Worm (Caenorhabditis elegans): ENCODE measurements around the gene mrpl-55.

The mrpl-55 gene

DNA sequence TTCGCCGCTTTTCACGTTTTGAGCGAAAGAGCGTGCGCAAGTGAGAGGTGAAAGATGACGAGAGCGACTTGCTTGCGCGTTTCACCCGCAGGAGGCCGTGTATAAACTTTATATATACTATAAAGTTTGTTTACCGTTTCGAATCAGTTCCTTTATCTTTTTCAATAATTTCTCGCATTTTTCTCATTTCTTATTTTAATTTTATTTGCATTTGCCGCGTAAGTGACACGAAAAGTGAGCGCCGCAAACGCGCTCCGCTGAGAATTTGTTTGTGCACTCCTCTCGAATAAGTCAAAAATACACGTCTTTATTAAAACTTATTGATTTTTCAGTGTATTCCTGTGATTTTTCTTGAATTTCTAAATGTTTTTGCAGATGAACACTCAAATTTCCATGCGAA, at the start of gene mrpl-55 (continued):
- TF ChIP-seq attf-3 (GFP tag; conservative IDR thresholded peaks at IDR 0.05) (0 out of 2 replicates have a peak, but pooled peaks have one; percentile 24), snpc-1.1 (tag; optimal IDR thresholded peaks at IDR 0.05; ENCODE audit: insufficient read depth) (no peak), lag-1 (GFP tag; IDR thresholded peaks at IDR 0.05) (no peak), nhr-90 (tag; optimal IDR thresholded peaks at IDR 0.05) (no peak), F37B4.10 (GFP tag; IDR thresholded peaks at IDR 0.05) (no peak), dox-1 (GFP tag; IDR thresholded peaks at IDR 0.05) (peak; percentile 63; the same call in 1 of the 2 replicates), die-1 (tag; optimal IDR thresholded peaks at IDR 0.05) (no peak), fkh-3 (tag; optimal IDR thresholded peaks at IDR 0.05) (no peak), sea-2 (GFP tag; IDR thresholded peaks at IDR 0.05) (no peak), ztf-18 (tag; optimal IDR thresholded peaks at IDR 0.05) (no peak), chd-7 (tag; optimal IDR thresholded peaks at IDR 0.05) (no peak), hmg-1.2 (GFP tag; IDR thresholded peaks at IDR 0.05) (peak; percentile 73), ztf-3 (GFP tag; optimal IDR thresholded peaks at IDR 0.05) (no peak), nhr-120 (GFP tag; IDR thresholded peaks at IDR 0.05) (no peak), mxl-1 (tag; optimal IDR thresholded peaks at IDR 0.05) (no peak), F39B2.1 (GFP tag; IDR thresholded peaks at IDR 0.05) (no peak), B0035.1 (tag; optimal IDR thresholded peaks at IDR 0.05) (no peak), T26A5.8 (tag; optimal IDR thresholded peaks at IDR 0.05) (no peak), ceh-100 (GFP tag; IDR thresholded peaks at IDR 0.05) (peak; percentile 65), aptf-2 (GFP tag; conservative IDR thresholded peaks at IDR 0.05) (0 out of 2 replicates have a peak, but pooled peaks have one; percentile 8), lin-54 (GFP tag; optimal IDR thresholded peaks at IDR 0.05) (peak; percentile 87), K11D2.4 (GFP tag; IDR thresholded peaks at IDR 0.05) (peak; percentile 13; the same call in 1 of the 2 replicates), let-607 (tag; optimal IDR thresholded peaks at IDR 0.05) (peak in 1 of 2 experiments; percentile 72), let-526 (GFP tag; IDR thresholded peaks at IDR 0.05) (no peak), madf-8 (GFP tag; conservative IDR thresholded peaks at IDR 0.05) (no peak), ZK185.1 (tag; optimal IDR thresholded peaks at IDR 0.05; ENCODE audit: poor library complexity, severe bottlenecking) (peak; percentile 55), ceh-79 (tag; optimal IDR thresholded peaks at IDR 0.05) (no peak), him-1 (tag; optimal IDR thresholded peaks at IDR 0.05) (peak; percentile 41), bed-1 (GFP tag; IDR thresholded peaks at IDR 0.05) (no peak), B0336.3 (GFP tag; IDR thresholded peaks at IDR 0.05) (peak; percentile 40; the same call in 1 of the 2 replicates), lsy-27 (tag; optimal IDR thresholded peaks at IDR 0.05; ENCODE audit: borderline replicate concordance, insufficient read depth) (no peak), tlf-1 (GFP tag; optimal IDR thresholded peaks at IDR 0.05) (peak; percentile 27), pha-4 (tag; optimal IDR thresholded peaks at IDR 0.05) (no peak), ekl-4 (GFP tag; IDR thresholded peaks at IDR 0.05) (no peak), B0019.2 (GFP tag; conservative IDR thresholded peaks at IDR 0.05) (0 out of 2 replicates have a peak, but pooled peaks have one; percentile 9), nhr-179 (tag; optimal IDR thresholded peaks at IDR 0.05) (no peak), nhr-27 (tag; optimal IDR thresholded peaks at IDR 0.05) (no peak), ztf-26 (tag; optimal IDR thresholded peaks at IDR 0.05) (peak; percentile 68), sdz-38 (tag; optimal IDR thresholded peaks at IDR 0.05) (no peak), pbrm-1 (GFP tag; IDR thresholded peaks at IDR 0.05) (peak; percentile 47; the same call in 1 of the 2 replicates), mcd-1 (GFP tag; IDR thresholded peaks at IDR 0.05) (peak; percentile 98), madf-3 (GFP tag; IDR thresholded peaks at IDR 0.05) (no peak), cebp-1 (GFP tag; IDR thresholded peaks at IDR 0.05) (no peak), cebp-1 (tag; optimal IDR thresholded peaks at IDR 0.05) (peak; percentile 59), madf-6 (GFP tag; IDR thresholded peaks at IDR 0.05) (0 out of 2 replicates have a peak, but pooled peaks have one; percentile 27), Y95B8A.8 (GFP tag; IDR thresholded peaks at IDR 0.05) (no peak)
